Worm (Caenorhabditis elegans) whole organism, mixed stage, embryonic: ENCODE results near the gene R02D5.3.

Source experiments
- M03D4.4 ChIP-seq: sonication (generic microtip); optimal IDR thresholded peaks from 2 replicates; lab custom pipeline; 2017; ENCODE audit warnings: mild to moderate bottlenecking, missing genetic modification characterization, missing compliant biosample characterization
- bed-3 ChIP-seq: fragments of 200-800 bp; sonication (Bioruptor generic); optimal IDR thresholded peaks from 3 replicates; lab custom pipeline; 2018; ENCODE audit warnings: mild to moderate bottlenecking, missing genetic modification characterization, moderate library complexity, missing compliant biosample characterization
- blmp-1 ChIP-seq: fragments of 150-350 bp; optimal IDR thresholded peaks from 2 replicates; lab custom pipeline; 2014; ENCODE audit warnings: missing biosample characterization, missing genetic modification characterization
- ceh-39 ChIP-seq: fragments of 150-350 bp; optimal IDR thresholded peaks from 2 replicates; lab custom pipeline; 2014; ENCODE audit warnings: missing biosample characterization, missing genetic modification characterization
- ceh-43 ChIP-seq: fragments of 200-800 bp; sonication (Bioruptor generic); optimal IDR thresholded peaks from 2 replicates; lab custom pipeline; 2018; ENCODE audit warnings: mild to moderate bottlenecking, missing genetic modification characterization, moderate library complexity, missing compliant biosample characterization
- ceh-83 ChIP-seq: fragments of 200-800 bp; sonication (Bioruptor generic); optimal IDR thresholded peaks from 2 replicates; lab custom pipeline; 2018; ENCODE audit warnings: mild to moderate bottlenecking, missing genetic modification characterization, missing compliant biosample characterization
- ces-1 ChIP-seq: fragments of 150-350 bp; optimal IDR thresholded peaks from 2 replicates; lab custom pipeline; 2014; ENCODE audit warnings: missing biosample characterization, missing genetic modification reagents, missing genetic modification characterization
- cnd-1 ChIP-seq: fragments of 200-800 bp; sonication (Bioruptor generic); optimal IDR thresholded peaks from 2 replicates; lab custom pipeline; 2018; ENCODE audit warnings: mild to moderate bottlenecking, missing genetic modification characterization, missing compliant biosample characterization
- drap-1 ChIP-seq: fragments of 200-800 bp; sonication (Bioruptor generic); optimal IDR thresholded peaks from 3 replicates; lab custom pipeline; 2018; ENCODE audit warnings: mild to moderate bottlenecking, missing genetic modification characterization, missing compliant biosample characterization
- elt-1 ChIP-seq: sonication (generic microtip); optimal IDR thresholded peaks from 2 replicates; lab custom pipeline; 2017; ENCODE audit warnings: missing genetic modification characterization, mild to moderate bottlenecking, missing compliant biosample characterization, antibody characterized with exemption, moderate library complexity, borderline replicate concordance; ENCODE audit not compliant: insufficient read depth
- elt-3 ChIP-seq: fragments of 150-350 bp; optimal IDR thresholded peaks from 2 replicates; lab custom pipeline; 2014; ENCODE audit warnings: missing biosample characterization, missing genetic modification characterization
- flh-1 ChIP-seq: fragments of 200-800 bp; sonication (Bioruptor generic); optimal IDR thresholded peaks from 2 replicates; lab custom pipeline; 2018; ENCODE audit warnings: mild to moderate bottlenecking, missing genetic modification characterization, moderate library complexity, missing compliant biosample characterization
- ham-2 ChIP-seq: fragments of 200-800 bp; sonication (Bioruptor generic); optimal IDR thresholded peaks from 2 replicates; lab custom pipeline; 2018; ENCODE audit warnings: mild to moderate bottlenecking, missing genetic modification characterization, missing compliant biosample characterization
- hlh-1 ChIP-seq: fragments of 150-350 bp; optimal IDR thresholded peaks from 2 replicates; lab custom pipeline; 2014; ENCODE audit warnings: missing biosample characterization, missing genetic modification reagents, missing genetic modification characterization
- lin-13 ChIP-seq: fragments of 150-350 bp; optimal IDR thresholded peaks from 2 replicates; lab custom pipeline; 2014; ENCODE audit warnings: missing biosample characterization, missing genetic modification characterization
- lin-32 ChIP-seq: fragments of 200-800 bp; sonication (Bioruptor generic); optimal IDR thresholded peaks from 2 replicates; lab custom pipeline; 2018; ENCODE audit warnings: mild to moderate bottlenecking, missing genetic modification characterization, missing compliant biosample characterization
- lsy-2 ChIP-seq: fragments of 150-350 bp; optimal IDR thresholded peaks from 2 replicates; lab custom pipeline; 2014; ENCODE audit warnings: missing biosample characterization, missing genetic modification characterization
- mab-5 ChIP-seq: fragments of 150-350 bp; optimal IDR thresholded peaks from 2 replicates; lab custom pipeline; 2014; ENCODE audit warnings: missing biosample characterization, missing genetic modification characterization
- mep-1 ChIP-seq: fragments of 150-350 bp; optimal IDR thresholded peaks from 2 replicates; lab custom pipeline; 2017; ENCODE audit warnings: missing biosample characterization, missing genetic modification reagents, missing genetic modification characterization, inconsistent platforms
- mls-2 ChIP-seq: sonication (generic microtip); optimal IDR thresholded peaks from 2 replicates; lab custom pipeline; 2016; ENCODE audit warnings: mild to moderate bottlenecking, missing genetic modification characterization, moderate library complexity, missing compliant biosample characterization
- nhr-12 ChIP-seq: fragments of 150-350 bp; optimal IDR thresholded peaks from 2 replicates; lab custom pipeline; 2014; ENCODE audit warnings: missing biosample characterization, missing genetic modification characterization
- nhr-2 ChIP-seq: fragments of 150-350 bp; optimal IDR thresholded peaks from 2 replicates; lab custom pipeline; 2014; ENCODE audit warnings: missing biosample characterization, missing genetic modification characterization
- nhr-237 ChIP-seq: fragments of 150-350 bp; optimal IDR thresholded peaks from 2 replicates; lab custom pipeline; 2014; ENCODE audit warnings: missing biosample characterization, missing genetic modification characterization
- nhr-28 ChIP-seq: fragments of 150-350 bp; optimal IDR thresholded peaks from 2 replicates; lab custom pipeline; 2014; ENCODE audit warnings: missing biosample characterization, missing genetic modification characterization
- nhr-76 ChIP-seq: sonication (generic microtip); optimal IDR thresholded peaks from 2 replicates; lab custom pipeline; 2017; ENCODE audit warnings: missing biosample characterization, missing genetic modification characterization
- pha-4 ChIP-seq: fragments of 150-350 bp; optimal IDR thresholded peaks from 2 replicates; lab custom pipeline; 2018; ENCODE audit warnings: missing biosample characterization, missing genetic modification reagents, missing genetic modification characterization
- sem-2 ChIP-seq: fragments of 200-800 bp; sonication (Bioruptor generic); optimal IDR thresholded peaks from 2 replicates; lab custom pipeline; 2018; ENCODE audit warnings: mild to moderate bottlenecking, missing genetic modification characterization, missing compliant biosample characterization
- snpc-4 ChIP-seq: fragments of 150-350 bp; optimal IDR thresholded peaks from 2 replicates; lab custom pipeline; 2014; ENCODE audit warnings: missing biosample characterization, missing genetic modification characterization
- sptf-1 ChIP-seq: sonication (generic microtip); optimal IDR thresholded peaks from 2 replicates; lab custom pipeline; 2017; ENCODE audit warnings: mild to moderate bottlenecking, missing genetic modification characterization, moderate library complexity, missing compliant biosample characterization
- tbx-8 ChIP-seq: fragments of 200-800 bp; sonication (Bioruptor generic); optimal IDR thresholded peaks from 2 replicates; lab custom pipeline; 2018; ENCODE audit warnings: mild to moderate bottlenecking, missing genetic modification characterization, moderate library complexity, missing compliant biosample characterization
- unc-120 ChIP-seq: sonication (generic microtip); optimal IDR thresholded peaks from 2 replicates; lab custom pipeline; 2017; ENCODE audit warnings: missing genetic modification characterization, missing compliant biosample characterization; ENCODE audit not compliant: poor library complexity, severe bottlenecking
- unc-39 ChIP-seq: fragments of 150-350 bp; optimal IDR thresholded peaks from 2 replicates; lab custom pipeline; 2014; ENCODE audit warnings: missing biosample characterization, missing genetic modification characterization
- unc-62 ChIP-seq: fragments of 150-350 bp; optimal IDR thresholded peaks from 2 replicates; lab custom pipeline; 2014; ENCODE audit warnings: missing biosample characterization, missing genetic modification reagents, missing genetic modification characterization
- zip-8 ChIP-seq: fragments of 150-350 bp; optimal IDR thresholded peaks from 2 replicates; lab custom pipeline; 2014; ENCODE audit warnings: missing biosample characterization, missing genetic modification characterization
- ztf-11 ChIP-seq: fragments of 150-350 bp; optimal IDR thresholded peaks from 2 replicates; lab custom pipeline; 2014; ENCODE audit warnings: missing biosample characterization, missing genetic modification characterization

Gene R02D5.3

DNA sequence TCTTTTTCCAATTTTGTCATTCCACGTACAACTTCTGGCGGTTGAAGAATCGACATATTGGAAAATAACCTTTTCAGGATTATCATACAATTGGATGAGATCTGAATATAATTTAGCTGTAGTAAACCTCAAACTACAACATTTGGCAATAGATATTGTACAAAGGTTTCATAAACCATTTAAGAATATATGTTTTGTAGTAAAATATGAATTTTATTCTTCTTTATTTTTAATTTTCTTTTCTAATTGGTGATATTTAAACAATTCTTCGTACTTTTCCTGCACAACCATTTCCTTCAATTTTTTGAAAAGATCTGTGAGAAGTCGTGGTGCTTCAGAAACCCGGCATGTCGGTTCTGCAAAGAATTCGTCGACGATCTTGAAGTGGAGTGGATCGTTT, 38.0 kb downstream of the R02D5.3 start, which contains the start of gene C53A5.17:
TSS of gene C53A5.17 (minus strand) at position 101 of the 400 bp plus-strand sequence.
- TF ChIP-seq tbx-8 (GFP tag; lab: Kevin White, UChicago) (no peak), elt-3 (tag; lab: Kevin White, UChicago) (no peak), nhr-237 (tag; lab: Kevin White, UChicago) (no peak), mls-2 (tag; lab: Kevin White, UChicago) (no peak), nhr-12 (no peak), elt-1 (tag; lab: Kevin White, UChicago) (no peak), ceh-83 (GFP tag; lab: Kevin White, UChicago) (no peak), bed-3 (no peak), blmp-1 (no peak), ces-1 (no peak), cnd-1 (no peak), mep-1 (tag; lab: Kevin White, UChicago) (no peak), lsy-2 (no peak), ceh-43 (GFP tag; lab: Kevin White, UChicago) (no peak), nhr-28 (tag; lab: Kevin White, UChicago) (no peak), ham-2 (no peak), flh-1 (GFP tag; lab: Kevin White, UChicago) (no peak), ztf-11 (tag; lab: Kevin White, UChicago) (no peak), unc-120 (tag; lab: Kevin White, UChicago) (no peak)

DNA sequence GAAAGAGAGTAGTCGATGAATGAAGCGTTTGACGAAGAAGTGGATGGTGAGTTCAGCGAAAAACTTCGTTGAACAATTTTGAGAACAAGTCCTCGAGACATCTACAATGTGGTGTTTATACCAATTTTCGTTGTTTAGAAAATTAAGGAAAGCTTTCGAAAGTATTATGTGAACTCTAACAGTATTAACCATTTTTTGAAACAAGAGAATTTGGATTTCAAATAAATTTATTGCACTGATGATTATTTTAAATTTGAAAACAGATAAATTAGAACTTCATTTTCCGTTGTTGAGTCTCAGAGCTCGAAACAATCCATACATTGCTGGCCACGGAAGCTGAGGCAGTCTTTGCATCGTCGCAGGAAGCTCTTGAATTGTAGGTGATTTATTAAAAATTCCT, 39.6 kb downstream of the R02D5.3 start, which contains the start of gene C53A5.16:
TSS of gene C53A5.16 (minus strand) at position 101 of the 400 bp plus-strand sequence.
- TF ChIP-seq mab-5 (no peak), mls-2 (tag; lab: Kevin White, UChicago) (no peak), unc-120 (tag; lab: Kevin White, UChicago) (no peak), nhr-28 (tag; lab: Kevin White, UChicago) (no peak), unc-39 (no peak), elt-1 (tag; lab: Kevin White, UChicago) (no peak)
- TF ChIP-seq, all 35 proteins: peak for 0

DNA sequence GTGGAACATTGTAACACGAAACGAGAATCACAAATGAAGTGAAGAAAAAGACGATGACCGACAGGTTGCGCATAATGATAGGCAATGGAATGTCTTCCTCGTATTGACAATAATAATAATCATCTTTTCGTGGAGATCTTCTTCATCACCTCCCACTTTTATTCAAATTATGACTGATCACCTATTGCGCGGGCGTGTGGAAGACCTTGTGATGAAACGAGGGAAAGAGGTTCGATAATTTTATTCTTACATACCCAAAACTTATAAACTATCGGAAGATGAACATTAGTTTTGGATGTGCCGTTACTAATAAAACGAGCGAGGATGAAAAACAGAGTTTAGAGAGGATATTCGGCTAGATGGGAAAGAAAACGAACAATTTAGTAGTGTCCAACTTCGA, 40.1 kb downstream of the R02D5.3 start, which contains the start of gene C53A5.2:
TSS of gene C53A5.2 (minus strand) at position 101 of the 400 bp plus-strand sequence.
- no peak for TF ChIP-seq nhr-76 (tag; lab: Kevin White, UChicago)

DNA sequence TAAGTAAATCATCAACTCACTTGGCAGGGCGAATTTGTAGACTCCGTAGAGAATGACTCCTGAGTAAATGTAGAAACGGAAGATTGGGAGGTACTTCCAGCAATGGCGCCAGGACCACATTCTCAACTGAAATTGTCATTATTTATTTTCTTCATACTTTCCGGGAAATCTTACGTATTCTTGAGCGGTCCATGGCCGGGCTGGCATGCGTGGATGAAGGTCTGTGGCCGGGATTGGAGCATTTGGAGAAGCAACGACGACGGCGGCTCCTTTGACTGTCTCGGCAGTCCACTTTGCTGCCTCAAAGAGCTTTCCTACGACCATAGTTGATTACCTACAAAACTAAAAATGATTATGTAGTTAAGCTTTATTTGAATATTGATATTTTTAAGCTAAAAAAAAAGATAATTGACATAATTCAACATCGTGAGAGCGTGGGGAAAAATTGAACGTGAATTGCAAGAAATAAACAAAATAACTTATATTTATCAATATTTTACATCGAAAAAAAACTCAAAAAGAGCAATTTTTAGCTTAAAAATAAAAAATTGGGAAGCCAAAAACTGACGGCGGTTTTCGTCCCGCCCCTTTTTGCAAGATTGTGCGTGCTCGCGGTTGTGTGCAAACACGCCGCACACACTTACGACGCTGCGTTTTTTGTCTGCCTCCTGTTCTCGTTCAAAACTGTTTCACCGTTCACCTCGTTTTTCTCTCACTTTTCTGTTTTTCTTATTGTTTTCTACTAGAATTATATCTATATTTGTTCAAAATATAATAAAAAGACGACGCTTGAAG, 41.0 kb downstream of the R02D5.3 start, which contains the start of gene ril-1:
TSS of gene ril-1 (minus strand) at position 342 of the 795 bp plus-strand sequence.
- TF ChIP-seq cnd-1 (peak; percentile 28), mep-1 (tag; lab: Kevin White, UChicago) (peak; percentile 19), nhr-237 (tag; lab: Kevin White, UChicago) (no peak), mab-5 (no peak), nhr-12 (no peak), ztf-11 (tag; lab: Kevin White, UChicago) (no peak), mls-2 (tag; lab: Kevin White, UChicago) (no peak), ceh-83 (GFP tag; lab: Kevin White, UChicago) (no peak), ham-2 (no peak), lsy-2 (peak; percentile 58), ces-1 (no peak), unc-62 (GFP tag; lab: Kevin White, UChicago) (no peak), lin-32 (GFP tag; lab: Kevin White, UChicago) (no peak), lin-13 (tag; lab: Kevin White, UChicago) (no peak), nhr-2 (no peak), sptf-1 (peak; percentile 58), elt-1 (tag; lab: Kevin White, UChicago) (peak; percentile 14), unc-120 (tag; lab: Kevin White, UChicago) (peak; percentile 37), sem-2 (GFP tag; lab: Kevin White, UChicago) (no peak), tbx-8 (GFP tag; lab: Kevin White, UChicago) (peak; percentile 20), drap-1 (GFP tag; lab: Kevin White, UChicago) (peak; percentile 73), snpc-4 (tag; lab: Kevin White, UChicago) (no peak), zip-8 (tag; lab: Kevin White, UChicago) (no peak), nhr-76 (tag; lab: Kevin White, UChicago) (no peak), ceh-39 (tag; lab: Kevin White, UChicago) (no peak), M03D4.4 (tag; lab: Kevin White, UChicago) (peak; percentile 63), bed-3 (no peak), flh-1 (GFP tag; lab: Kevin White, UChicago) (peak; percentile 1), pha-4 (no peak), blmp-1 (peak; percentile 1), unc-39 (no peak), hlh-1 (peak; percentile 23), ceh-43 (GFP tag; lab: Kevin White, UChicago) (peak; percentile 52)
